Worm (Caenorhabditis elegans): ENCODE data around the gene tars-1.

Gene tars-1

ce11 chrII:11650975-11651588 is 44.4 kb downstream of the tars-1 start, which contains the start of gene coa-7 (continued):
- TF ChIP-seq ztf-25 (GFP tag; IDR thresholded peaks at IDR 0.05) (0 out of 2 replicates have a peak, but pooled peaks have one; percentile 4), xnd-1 (tag; optimal IDR thresholded peaks at IDR 0.05) (peak; percentile 58), chd-7 (tag; optimal IDR thresholded peaks at IDR 0.05) (peak; percentile 70), F55B11.4 (tag; optimal IDR thresholded peaks at IDR 0.05; ENCODE audit: borderline replicate concordance, insufficient read depth) (no peak), atf-7 (tag; optimal IDR thresholded peaks at IDR 0.05) (peak; percentile 25), lin-54 (GFP tag; optimal IDR thresholded peaks at IDR 0.05) (peak; percentile 13), madf-6 (GFP tag; IDR thresholded peaks at IDR 0.05) (peak; percentile 72), rec-8 (tag; optimal IDR thresholded peaks at IDR 0.05) (peak in 1 of 2 experiments; percentile 42), die-1 (tag; optimal IDR thresholded peaks at IDR 0.05) (peak; percentile 14), ceh-27 (GFP tag; optimal IDR thresholded peaks at IDR 0.05) (no peak), ekl-4 (GFP tag; IDR thresholded peaks at IDR 0.05) (peak; percentile 7; the same call in 1 of the 2 replicates)

ce11 chrII:11649239-11649638 is 46.2 kb downstream of the tars-1 start:
- TF ChIP-seq rcor-1 (GFP tag; IDR thresholded peaks at IDR 0.05), result no peak
- TF ChIP-seq dpff-1 (tag; optimal IDR thresholded peaks at IDR 0.05), result no peak
- peak; percentile 17; the same call in 1 of the 2 replicates for TF ChIP-seq nfyb-1 (GFP tag; IDR thresholded peaks at IDR 0.05)
- TF ChIP-seq cebp-1 (GFP tag; IDR thresholded peaks at IDR 0.05), result peak; percentile 93
- peak; percentile 97 for TF ChIP-seq cebp-1 (tag; optimal IDR thresholded peaks at IDR 0.05)
- TF ChIP-seq atf-7 (tag; optimal IDR thresholded peaks at IDR 0.05), result no peak

- TF ChIP-seq nhr-80 (tag; optimal IDR thresholded peaks at IDR 0.05) (peak; percentile 16), unc-130 (GFP tag; optimal IDR thresholded peaks at IDR 0.05) (no peak)
Measured at ce11 chrII:11646874-11647273, 48.6 kb downstream of the tars-1 start.

- TF ChIP-seq ztf-6 (GFP tag; IDR thresholded peaks at IDR 0.05) (no peak), ekl-4 (GFP tag; IDR thresholded peaks at IDR 0.05) (no peak), nhr-80 (tag; optimal IDR thresholded peaks at IDR 0.05) (peak; percentile 30), F33H1.4 (GFP tag; IDR thresholded peaks at IDR 0.05) (no peak), mes-4 (tag; optimal IDR thresholded peaks at IDR 0.05) (no peak), atf-7 (tag; optimal IDR thresholded peaks at IDR 0.05) (no peak), rec-8 (tag; optimal IDR thresholded peaks at IDR 0.05) (no peak), dpff-1 (tag; optimal IDR thresholded peaks at IDR 0.05) (no peak)
Measured at ce11 chrII:11646276-11646797, 49.1 kb downstream of the tars-1 start, which contains the start of gene ghi-1. Gene ghi-1 (plus strand): TSS chrII:11646747.

- no peak for TF ChIP-seq egl-18 (GFP tag; IDR thresholded peaks at IDR 0.05)
- no peak for TF ChIP-seq ztf-22 (GFP tag; optimal IDR thresholded peaks at IDR 0.05)
- no peak for TF ChIP-seq lin-54 (GFP tag; optimal IDR thresholded peaks at IDR 0.05)
- TF ChIP-seq somi-1 (GFP tag; optimal IDR thresholded peaks at IDR 0.05), result no peak
- TF ChIP-seq ekl-4 (GFP tag; IDR thresholded peaks at IDR 0.05), result no peak
- no peak for TF ChIP-seq nfya-1 (tag; optimal IDR thresholded peaks at IDR 0.05; ENCODE audit: borderline replicate concordance, insufficient read depth)
- TF ChIP-seq lir-1 (GFP tag; conservative IDR thresholded peaks at IDR 0.05), result no peak
- TF ChIP-seq lin-35 (GFP tag; optimal IDR thresholded peaks at IDR 0.05), result no peak
- TF ChIP-seq repo-1 (tag; optimal IDR thresholded peaks at IDR 0.05), result no peak
- TF ChIP-seq Y79H2A.3 (GFP tag; conservative IDR thresholded peaks at IDR 0.05), result no peak
- TF ChIP-seq rpc-1 (optimal IDR thresholded peaks at IDR 0.05), result no peak
- no peak for TF ChIP-seq rpc-1 (tag; optimal IDR thresholded peaks at IDR 0.05)
- no peak for TF ChIP-seq tbx-9 (tag; optimal IDR thresholded peaks at IDR 0.05; ENCODE audit: borderline replicate concordance)
- TF ChIP-seq cebp-2 (GFP tag; IDR thresholded peaks at IDR 0.05), result no peak
- no peak for TF ChIP-seq efl-1 (GFP tag; optimal IDR thresholded peaks at IDR 0.05)
- TF ChIP-seq tbp1 (GFP tag; optimal IDR thresholded peaks at IDR 0.05), result no peak
- TF ChIP-seq ceh-79 (tag; optimal IDR thresholded peaks at IDR 0.05), result no peak
- TF ChIP-seq him-1 (tag; optimal IDR thresholded peaks at IDR 0.05), result no peak
- TF ChIP-seq tlf-1 (GFP tag; optimal IDR thresholded peaks at IDR 0.05), result no peak
Measured at ce11 chrII:11645383-11645782, 50.1 kb downstream of the tars-1 start.

Data from whole organism, young adult.